Fruit fly (Drosophila melanogaster) whole organism, wandering third instar larva: ENCODE measurements around the gene CG5412.

Experiments used
- CG32264 ChIP-seq: fragments of 200-800 bp; sonication (Bioruptor generic); optimal IDR thresholded peaks from 2 replicates; lab custom pipeline; 2016; ENCODE audit warnings: missing biosample characterization, missing genetic modification characterization
- CG9705 ChIP-seq: fragments of 200-800 bp; sonication (Bioruptor generic); optimal IDR thresholded peaks from 2 replicates; lab custom pipeline; 2018; ENCODE audit warnings: missing biosample characterization, mild to moderate bottlenecking, missing genetic modification characterization
- CrebA ChIP-seq: fragments of 200-800 bp; sonication (Bioruptor generic); optimal IDR thresholded peaks from 2 replicates; lab custom pipeline; 2016; ENCODE audit warnings: missing biosample characterization, mild to moderate bottlenecking, missing genetic modification characterization, borderline replicate concordance
- Dfd ChIP-seq: fragments of >200 bp; optimal IDR thresholded peaks from 2 replicates; lab custom pipeline; 2017; ENCODE audit warnings: missing biosample characterization, missing genetic modification characterization
- GATAd ChIP-seq: sonication (Bioruptor generic); optimal IDR thresholded peaks from 2 replicates; lab custom pipeline; 2016; ENCODE audit warnings: missing biosample characterization, missing genetic modification characterization
- HLH106 ChIP-seq: fragments of 200-800 bp; optimal IDR thresholded peaks from 3 replicates; lab custom pipeline; 2019; ENCODE audit warnings: missing biosample characterization, mild to moderate bottlenecking, missing genetic modification characterization, moderate library complexity
- Hnf4 ChIP-seq: fragments of 200-800 bp; sonication (Bioruptor generic); optimal IDR thresholded peaks from 2 replicates; lab custom pipeline; 2016; ENCODE audit warnings: missing biosample characterization, mild to moderate bottlenecking, missing genetic modification characterization
- Hr78 ChIP-seq: fragments of >200 bp; optimal IDR thresholded peaks from 2 replicates; lab custom pipeline; 2017; ENCODE audit warnings: missing biosample characterization, missing genetic modification characterization
- Hr83 ChIP-seq: fragments of 200-300 bp; sonication (Bioruptor generic); optimal IDR thresholded peaks from 2 replicates; lab custom pipeline; 2016; ENCODE audit warnings: missing biosample characterization, mild to moderate bottlenecking, missing genetic modification characterization, moderate library complexity; ENCODE audit not compliant: poor library complexity, severe bottlenecking
- Jra ChIP-seq: sonication (Bioruptor generic); optimal IDR thresholded peaks from 2 replicates; lab custom pipeline; 2016; ENCODE audit warnings: missing biosample characterization, missing genetic modification characterization
- Mio ChIP-seq: sonication (Bioruptor generic); optimal IDR thresholded peaks from 2 replicates; lab custom pipeline; 2016; ENCODE audit warnings: missing biosample characterization, missing genetic modification characterization
- OdsH ChIP-seq: fragments of 200-800 bp; sonication (Bioruptor generic); optimal IDR thresholded peaks from 2 replicates; lab custom pipeline; 2016; ENCODE audit warnings: missing biosample characterization, mild to moderate bottlenecking, missing genetic modification characterization
- Sp1 ChIP-seq: fragments of 200-800 bp; sonication (Bioruptor generic); optimal IDR thresholded peaks from 3 replicates; lab custom pipeline; 2019; ENCODE audit warnings: missing biosample characterization, mild to moderate bottlenecking, missing genetic modification characterization, moderate library complexity
- Vsx2 ChIP-seq: fragments of 200-300, 225-300 bp; sonication (Bioruptor generic); optimal IDR thresholded peaks from 2 replicates; lab custom pipeline; 2018; ENCODE audit warnings: missing biosample characterization, missing genetic modification characterization; ENCODE audit not compliant: partially characterized antibody
- br ChIP-seq: fragments of 200-800 bp; sonication (Bioruptor generic); optimal IDR thresholded peaks from 2 replicates; lab custom pipeline; 2016; ENCODE audit warnings: missing biosample characterization, missing genetic modification characterization
- brk ChIP-seq: fragments of 200-800 bp; sonication (Bioruptor generic); optimal IDR thresholded peaks from 2 replicates; lab custom pipeline; 2016; ENCODE audit warnings: missing biosample characterization, mild to moderate bottlenecking, missing genetic modification characterization
- dl ChIP-seq, 2 experiments: fragments of 175-275, 200-275 bp in 1 of 2; fragments of 200-275 bp in 1 of 2; sonication (Bioruptor generic); optimal IDR thresholded peaks; lab custom pipeline; 2018; ENCODE audit warnings: mild to moderate bottlenecking in 2 of 2, missing biosample characterization in 2 of 2, missing genetic modification characterization in 2 of 2, moderate library complexity in 2 of 2; ENCODE audit not compliant: partially characterized antibody in 2 of 2, insufficient read depth in 1 of 2
- dmrt93B ChIP-seq: fragments of 200-800 bp; sonication (Bioruptor generic); optimal IDR thresholded peaks from 2 replicates; lab custom pipeline; 2018; ENCODE audit warnings: missing biosample characterization, mild to moderate bottlenecking, missing genetic modification characterization
- ey ChIP-seq: fragments of 200-800 bp; sonication (Bioruptor generic); optimal IDR thresholded peaks from 2 replicates; lab custom pipeline; 2016; ENCODE audit warnings: missing biosample characterization, missing genetic modification characterization
- foxo ChIP-seq, 2 experiments: fragments of 200-800 bp; sonication (Bioruptor generic); optimal IDR thresholded peaks; 2 replicates in 1 of 2; 3 replicates in 1 of 2; lab custom pipeline; 2016 to 2017; ENCODE audit warnings: missing biosample characterization in 2 of 2, missing genetic modification characterization in 2 of 2
- h ChIP-seq: fragments of 200-800 bp; sonication (Bioruptor generic); optimal IDR thresholded peaks from 3 replicates; lab custom pipeline; 2016; ENCODE audit warnings: missing biosample characterization, mild to moderate bottlenecking, missing genetic modification characterization
- jim ChIP-seq: fragments of 175-275, 200-325 bp; sonication (Bioruptor generic); optimal IDR thresholded peaks from 2 replicates; lab custom pipeline; 2016; ENCODE audit warnings: missing biosample characterization, mild to moderate bottlenecking, missing genetic modification characterization
- lola ChIP-seq: fragments of >200 bp; optimal IDR thresholded peaks from 2 replicates; lab custom pipeline; 2017; ENCODE audit warnings: missing biosample characterization, missing genetic modification characterization
- pan ChIP-seq: fragments of >200 bp; optimal IDR thresholded peaks from 2 replicates; lab custom pipeline; 2017
- psq ChIP-seq: fragments of 200-800 bp; sonication (Bioruptor generic); optimal IDR thresholded peaks from 3 replicates; lab custom pipeline; 2017; ENCODE audit warnings: missing biosample characterization, mild to moderate bottlenecking, missing genetic modification characterization, moderate library complexity
- rgr ChIP-seq: fragments of 200-800 bp; sonication (Bioruptor generic); optimal IDR thresholded peaks from 3 replicates; lab custom pipeline; 2016; ENCODE audit warnings: missing biosample characterization, mild to moderate bottlenecking, missing genetic modification characterization
- sage ChIP-seq: fragments of 200-800 bp; sonication (Bioruptor generic); optimal IDR thresholded peaks from 2 replicates; lab custom pipeline; 2016; ENCODE audit warnings: missing biosample characterization, mild to moderate bottlenecking, missing genetic modification characterization
- sv ChIP-seq: fragments of 200-800 bp; sonication (Bioruptor generic); optimal IDR thresholded peaks from 3 replicates; lab custom pipeline; 2016; ENCODE audit warnings: missing biosample characterization, missing genetic modification characterization
- tai ChIP-seq: sonication (Bioruptor generic); optimal IDR thresholded peaks from 2 replicates; lab custom pipeline; 2016; ENCODE audit warnings: missing biosample characterization, missing genetic modification characterization
- woc ChIP-seq: sonication (Bioruptor generic); optimal IDR thresholded peaks from 2 replicates; lab custom pipeline; 2016; ENCODE audit warnings: missing biosample characterization, mild to moderate bottlenecking, missing genetic modification characterization

The CG5412 gene

dm6 chr3R:20595145-20595812 is 18.4 kb downstream of the CG5412 start:
- TF ChIP-seq CG32264 (GFP tag; lab: Kevin White, UChicago) (no peak), CrebA (GFP tag; lab: Kevin White, UChicago) (no peak), Dfd (GFP tag; lab: Kevin White, UChicago) (no peak), lola (GFP tag; lab: Kevin White, UChicago) (no peak), jim (GFP tag; lab: Kevin White, UChicago) (no peak), rgr (GFP tag; lab: Kevin White, UChicago) (no peak), h (GFP tag; lab: Kevin White, UChicago) (no peak), br (GFP tag; lab: Kevin White, UChicago) (no peak), OdsH (GFP tag; lab: Kevin White, UChicago) (no peak), ey (GFP tag; lab: Kevin White, UChicago) (no peak), Vsx2 (GFP tag; lab: Kevin White, UChicago) (no peak), Mio (GFP tag; lab: Kevin White, UChicago) (no peak), Hr78 (GFP tag; lab: Kevin White, UChicago) (no peak), tai (GFP tag; lab: Kevin White, UChicago) (no peak), foxo (GFP tag; optimal IDR thresholded peaks at IDR 0.05; lab: Kevin White, UChicago) (no peak), CG9705 (GFP tag; lab: Kevin White, UChicago) (no peak), pan (lab: Kevin White, UChicago) (no peak), GATAd (GFP tag; lab: Kevin White, UChicago) (no peak)

dm6 chr3R:20595901-20596300 is 19.0 kb downstream of the CG5412 start:
- TF ChIP-seq Dfd (GFP tag; lab: Kevin White, UChicago) = no peak
- TF ChIP-seq, all 38 proteins: peak for 0

dm6 chr3R:20596337-20596962 is 19.6 kb downstream of the CG5412 start:
- TF ChIP-seq Hr83 (GFP tag; lab: Kevin White, UChicago) (no peak), Sp1 (no peak), dmrt93B (GFP tag; lab: Kevin White, UChicago) (no peak), ey (GFP tag; lab: Kevin White, UChicago) (no peak)
- TF ChIP-seq, all 38 proteins: peak for 0

dm6 chr3R:20597407-20598325 is 20.8 kb downstream of the CG5412 start:
- TF ChIP-seq Hr78 (GFP tag; lab: Kevin White, UChicago) (no peak), CG32264 (GFP tag; lab: Kevin White, UChicago) (no peak), ey (GFP tag; lab: Kevin White, UChicago) (no peak), HLH106 (no peak), woc (GFP tag; lab: Kevin White, UChicago) (no peak), h (GFP tag; lab: Kevin White, UChicago) (no peak), lola (GFP tag; lab: Kevin White, UChicago) (no peak), sage (GFP tag; lab: Kevin White, UChicago) (no peak), brk (GFP tag; lab: Kevin White, UChicago) (no peak), Hnf4 (GFP tag; lab: Kevin White, UChicago) (no peak), br (GFP tag; lab: Kevin White, UChicago) (no peak), Jra (GFP tag; lab: Kevin White, UChicago) (no peak), sv (GFP tag; lab: Kevin White, UChicago) (no peak), CG9705 (GFP tag; lab: Kevin White, UChicago) (no peak), dl (GFP tag; optimal IDR thresholded peaks at IDR 0.05; lab: Kevin White, UChicago; ENCODE audit: insufficient read depth in 1 of 2, partially characterized antibody in 2 of 2) (no peak), psq (no peak)
